Fruit fly (Drosophila melanogaster): ENCODE measurements around the gene Rcd7.

dm6 chr3L:19516547-19516946, 28.4 kb upstream of the Rcd7 start:
- TF ChIP-seq CG8478 (optimal IDR thresholded peaks at IDR 0.05) (no peak), CTCF (optimal IDR thresholded peaks at IDR 0.05) (peak; percentile 90 to 96)

Data from S2 (cell line).